Fruit fly (Drosophila melanogaster) whole organism, embryonic: Measurements from ENCODE around the gene dtn.

Source experiments
- CG10267 ChIP-seq: fragments of 200-800 bp; sonication (Bioruptor generic); optimal IDR thresholded peaks from 2 replicates; lab custom pipeline; 2018; ENCODE audit warnings: missing biosample characterization, mild to moderate bottlenecking, missing genetic modification characterization, moderate library complexity
- CG11723 ChIP-seq: fragments of 200-800 bp; sonication (Bioruptor generic); optimal IDR thresholded peaks from 2 replicates; lab custom pipeline; 2017; ENCODE audit warnings: missing biosample characterization, mild to moderate bottlenecking, missing genetic modification characterization
- CG12299 ChIP-seq: fragments of 200-800 bp; sonication (Bioruptor generic); optimal IDR thresholded peaks from 2 replicates; lab custom pipeline; 2018; ENCODE audit warnings: missing biosample characterization, mild to moderate bottlenecking, missing genetic modification characterization
- CG14667 ChIP-seq: fragments of 200-800 bp; sonication (Bioruptor generic); IDR thresholded peaks from 2 replicates; pipeline ENCODE4 v1.3.6; 2022; ENCODE audit warnings: missing biosample characterization, missing genetic modification characterization
- CG15479 ChIP-seq: fragments of 200-800 bp; sonication (Bioruptor generic); optimal IDR thresholded peaks from 3 replicates; lab custom pipeline; 2019; ENCODE audit warnings: missing biosample characterization, mild to moderate bottlenecking, missing genetic modification characterization, moderate library complexity
- CG17829 ChIP-seq: fragments of 200-800 bp; optimal IDR thresholded peaks from 2 replicates; lab custom pipeline; 2019; ENCODE audit warnings: missing biosample characterization, mild to moderate bottlenecking, missing genetic modification characterization, moderate library complexity
- CG17912 ChIP-seq: fragments of 200-800 bp; sonication (Bioruptor generic); optimal IDR thresholded peaks from 2 replicates; lab custom pipeline; 2018; ENCODE audit warnings: missing biosample characterization, mild to moderate bottlenecking, missing genetic modification characterization
- CG18619 ChIP-seq: fragments of 200-800 bp; sonication (Bioruptor generic); optimal IDR thresholded peaks from 3 replicates; lab custom pipeline; 2017; ENCODE audit warnings: missing biosample characterization, mild to moderate bottlenecking, missing genetic modification characterization
- CG18764 ChIP-seq: fragments of 200-800 bp; sonication (Bioruptor generic); optimal IDR thresholded peaks from 3 replicates; lab custom pipeline; 2016; ENCODE audit warnings: missing biosample characterization, missing genetic modification characterization
- CG30431 ChIP-seq: fragments of 200-800 bp; sonication (Bioruptor generic); optimal IDR thresholded peaks from 2 replicates; lab custom pipeline; 2017; ENCODE audit warnings: missing biosample characterization, missing genetic modification characterization
- CG32767 ChIP-seq: fragments of 200-800 bp; sonication (Bioruptor generic); IDR thresholded peaks from 2 replicates; pipeline ENCODE4 v1.3.6; 2022; ENCODE audit warnings: missing biosample characterization, missing genetic modification characterization
- CG3281 ChIP-seq: fragments of 200-800 bp; sonication (Bioruptor generic); optimal IDR thresholded peaks from 3 replicates; lab custom pipeline; 2017; ENCODE audit warnings: missing biosample characterization, mild to moderate bottlenecking, missing genetic modification characterization
- CG3847 ChIP-seq: fragments of 200-800 bp; sonication (Bioruptor generic); IDR thresholded peaks from 2 replicates; pipeline ENCODE4 v1.3.6; 2022; ENCODE audit warnings: missing biosample characterization, missing genetic modification characterization
- CG43689 ChIP-seq: fragments of 200-800 bp; sonication (Bioruptor generic); IDR thresholded peaks from 2 replicates; pipeline ENCODE4 v1.3.6; 2022; ENCODE audit warnings: missing biosample characterization, missing genetic modification characterization
- CG4424 ChIP-seq: fragments of 200-800 bp; sonication (Bioruptor generic); optimal IDR thresholded peaks from 3 replicates; lab custom pipeline; 2016; ENCODE audit warnings: missing biosample characterization, missing genetic modification characterization
- CG4730 ChIP-seq: fragments of 200-800 bp; sonication (Bioruptor generic); IDR thresholded peaks from 2 replicates; pipeline ENCODE4 v1.3.6; 2022; ENCODE audit warnings: missing biosample characterization, missing genetic modification characterization
- CG5953 ChIP-seq: fragments of 200-800 bp; sonication (Bioruptor generic); IDR thresholded peaks from 2 replicates; pipeline ENCODE4 v1.3.6; 2022; ENCODE audit warnings: missing biosample characterization, missing genetic modification characterization
- CG6654 ChIP-seq: fragments of 200-800 bp; sonication (Bioruptor generic); optimal IDR thresholded peaks from 2 replicates; lab custom pipeline; 2017; ENCODE audit warnings: missing biosample characterization, mild to moderate bottlenecking, missing genetic modification characterization
- CG8944 ChIP-seq: fragments of 200-800 bp; sonication (Bioruptor generic); optimal IDR thresholded peaks from 3 replicates; lab custom pipeline; 2016; ENCODE audit warnings: missing biosample characterization, missing genetic modification characterization
- D ChIP-seq, 2 experiments: fragments of 200-800 bp in 1 of 2; fragments of >200 bp in 1 of 2; sonication (Bioruptor generic) in 1 of 2; optimal IDR thresholded peaks; 2 replicates in 1 of 2; 3 replicates in 1 of 2; lab custom pipeline; 2017; ENCODE audit warnings: mild to moderate bottlenecking in 1 of 2, missing biosample characterization in 1 of 2, missing genetic modification characterization in 1 of 2, missing genetic modification reagents in 1 of 2
- Dfd ChIP-seq, 2 experiments: fragments of >200 bp; optimal IDR thresholded peaks; 2 replicates each; lab custom pipeline; 2017; ENCODE audit warnings: missing biosample characterization in 2 of 2, missing genetic modification characterization in 2 of 2
- Hand ChIP-seq: fragments of 200-800 bp; sonication (Bioruptor generic); optimal IDR thresholded peaks from 2 replicates; lab custom pipeline; 2017; ENCODE audit warnings: mild to moderate bottlenecking, missing biosample characterization, missing genetic modification reagents, missing genetic modification characterization
- Hmx ChIP-seq: fragments of 200-800 bp; sonication (Bioruptor generic); optimal IDR thresholded peaks from 2 replicates; lab custom pipeline; 2016; ENCODE audit warnings: missing biosample characterization, missing genetic modification characterization
- Nf-YB ChIP-seq: fragments of 200-800 bp; sonication (Bioruptor generic); optimal IDR thresholded peaks from 3 replicates; lab custom pipeline; 2019; ENCODE audit warnings: missing biosample characterization, mild to moderate bottlenecking, missing genetic modification characterization, moderate library complexity
- Ptx1 ChIP-seq: fragments of 200-800 bp; sonication (Bioruptor generic); IDR thresholded peaks from 2 replicates; pipeline ENCODE4 v1.3.6; 2022; ENCODE audit warnings: missing biosample characterization, missing genetic modification characterization
- Sox100B ChIP-seq: fragments of 200-800 bp; sonication (Bioruptor generic); optimal IDR thresholded peaks from 3 replicates; lab custom pipeline; 2018; ENCODE audit warnings: missing biosample characterization, mild to moderate bottlenecking, missing genetic modification characterization
- Stat92E ChIP-seq, 3 experiments: fragments of >200 bp in 2 of 3; fragments of 200-800 bp in 1 of 3; sonication (Bioruptor generic) in 1 of 3; optimal IDR thresholded peaks; 2 replicates each; lab custom pipeline; 2017 to 2019; ENCODE audit warnings: missing biosample characterization in 3 of 3, missing genetic modification characterization in 3 of 3, mild to moderate bottlenecking in 1 of 3, moderate library complexity in 1 of 3
- Tbp ChIP-seq: fragments of >200 bp; optimal IDR thresholded peaks from 2 replicates; lab custom pipeline; 2018; ENCODE audit warnings: missing biosample characterization, missing genetic modification characterization
- Vsx1 ChIP-seq: fragments of 200-800 bp; sonication (Bioruptor generic); optimal IDR thresholded peaks from 2 replicates; lab custom pipeline; 2017; ENCODE audit warnings: missing biosample characterization, mild to moderate bottlenecking, missing genetic modification characterization, missing genetic modification reagents
- abd-A ChIP-seq: fragments of 200-800 bp; sonication (Bioruptor generic); optimal IDR thresholded peaks from 3 replicates; lab custom pipeline; 2019; ENCODE audit warnings: missing biosample characterization, mild to moderate bottlenecking, missing genetic modification characterization, moderate library complexity
- bab2 ChIP-seq: fragments of 200-800 bp; sonication (Bioruptor generic); optimal IDR thresholded peaks from 2 replicates; lab custom pipeline; 2016; ENCODE audit warnings: missing biosample characterization, missing genetic modification characterization
- bcd ChIP-seq: fragments of 200-800 bp; sonication (Bioruptor generic); optimal IDR thresholded peaks from 2 replicates; lab custom pipeline; 2017; ENCODE audit warnings: missing biosample characterization, mild to moderate bottlenecking, missing genetic modification characterization
- bowl ChIP-seq: fragments of 200-800 bp; sonication (Bioruptor generic); IDR thresholded peaks from 2 replicates; pipeline ENCODE4 v1.3.6; 2022; ENCODE audit warnings: missing biosample characterization, missing genetic modification characterization
- corto ChIP-seq: fragments of 200-800 bp; sonication (Bioruptor generic); optimal IDR thresholded peaks from 2 replicates; lab custom pipeline; 2016; ENCODE audit warnings: missing biosample characterization, mild to moderate bottlenecking, missing genetic modification characterization, moderate library complexity
- crol ChIP-seq: fragments of 200-800 bp; sonication (Bioruptor generic); IDR thresholded peaks from 2 replicates; pipeline ENCODE4 v1.3.6; 2022; ENCODE audit warnings: missing biosample characterization, missing genetic modification characterization
- dimm ChIP-seq: fragments of 200-800 bp; sonication (Bioruptor generic); IDR thresholded peaks from 2 replicates; pipeline ENCODE4 v1.3.6; 2022; ENCODE audit warnings: missing biosample characterization, missing genetic modification characterization
- exex ChIP-seq: fragments of 200-800 bp; sonication (Bioruptor generic); optimal IDR thresholded peaks from 4 replicates; lab custom pipeline; 2018; ENCODE audit warnings: missing biosample characterization, mild to moderate bottlenecking, missing genetic modification characterization, moderate library complexity
- fd3F ChIP-seq: fragments of 200-800 bp; sonication (Bioruptor generic); optimal IDR thresholded peaks from 2 replicates; lab custom pipeline; 2018; ENCODE audit warnings: missing biosample characterization, mild to moderate bottlenecking, missing genetic modification characterization, moderate library complexity
- fd96Cb ChIP-seq: fragments of 200-800 bp; sonication (Bioruptor generic); optimal IDR thresholded peaks from 2 replicates; lab custom pipeline; 2018; ENCODE audit warnings: missing biosample characterization, mild to moderate bottlenecking, missing genetic modification characterization, moderate library complexity
- gcm2 ChIP-seq: fragments of 200-800 bp; sonication (Bioruptor generic); optimal IDR thresholded peaks from 2 replicates; lab custom pipeline; 2016; ENCODE audit warnings: missing biosample characterization, missing genetic modification characterization
- grau ChIP-seq: fragments of 200-800 bp; optimal IDR thresholded peaks from 3 replicates; lab custom pipeline; 2019; ENCODE audit warnings: missing biosample characterization, mild to moderate bottlenecking, missing genetic modification characterization, moderate library complexity
- inv ChIP-seq: fragments of 200-800 bp; sonication (Bioruptor generic); IDR thresholded peaks from 2 replicates; pipeline ENCODE4 v1.3.6; 2022; ENCODE audit warnings: missing biosample characterization, missing genetic modification characterization; ENCODE audit not compliant: partially characterized antibody
- lab ChIP-seq: fragments of 200-800 bp; sonication (Bioruptor generic); optimal IDR thresholded peaks from 3 replicates; lab custom pipeline; 2017; ENCODE audit warnings: missing biosample characterization, missing genetic modification characterization, mild to moderate bottlenecking, moderate library complexity, missing genetic modification reagents
- pho ChIP-seq: fragments of 200-800 bp; sonication (Bioruptor generic); optimal IDR thresholded peaks from 2 replicates; lab custom pipeline; 2016; ENCODE audit warnings: missing biosample characterization, missing genetic modification characterization
- repo ChIP-seq: fragments of 200-800 bp; sonication (Bioruptor generic); optimal IDR thresholded peaks from 2 replicates; lab custom pipeline; 2016; ENCODE audit warnings: missing biosample characterization, missing genetic modification characterization
- sisA ChIP-seq: fragments of 200-800 bp; sonication (Bioruptor generic); IDR thresholded peaks from 2 replicates; pipeline ENCODE4 v1.3.6; 2022; ENCODE audit warnings: missing biosample characterization, missing genetic modification characterization
- sna ChIP-seq: fragments of 200-800 bp; sonication (Bioruptor generic); IDR thresholded peaks from 2 replicates; pipeline ENCODE4 v1.3.6; 2022; ENCODE audit warnings: missing biosample characterization, missing genetic modification characterization; ENCODE audit not compliant: partially characterized antibody
- sqz ChIP-seq: fragments of 200-800 bp; sonication (Bioruptor generic); optimal IDR thresholded peaks from 3 replicates; lab custom pipeline; 2018; ENCODE audit warnings: missing biosample characterization, mild to moderate bottlenecking, missing genetic modification characterization
- sr ChIP-seq: fragments of 200-800 bp; sonication (Bioruptor generic); IDR thresholded peaks from 3 replicates; pipeline ENCODE4 v1.3.6; 2022; ENCODE audit warnings: missing biosample characterization, missing genetic modification characterization

The dtn gene

dm6 chrX:6265456-6265877, 40.0 kb downstream of the dtn start (continued):
- peak; percentile 78 for TF ChIP-seq Hand (GFP tag; lab: Kevin White, UChicago)
- peak; percentile 95 for TF ChIP-seq CG18619
- TF ChIP-seq crol (GFP tag; lab: Robert Waterston, UW) = peak; percentile 45; the same call in 1 of the 2 replicates
- TF ChIP-seq grau (tag; lab: Kevin White, UChicago) = peak; percentile 95
- peak; percentile 96 for TF ChIP-seq Ptx1
- peak; percentile 31 for TF ChIP-seq abd-A
- peak; percentile 91 for TF ChIP-seq CG18764 (GFP tag; lab: Kevin White, UChicago)
- TF ChIP-seq bcd = peak; percentile 96
- TF ChIP-seq fd96Cb = peak; percentile 97
- TF ChIP-seq CG4424 (GFP tag; lab: Kevin White, UChicago) = peak; percentile 96
- TF ChIP-seq CG30431 (GFP tag; lab: Kevin White, UChicago) = peak; percentile 94
- peak; percentile 91 for TF ChIP-seq gcm2 (GFP tag; lab: Kevin White, UChicago)
- peak; percentile 88 for TF ChIP-seq CG12299 (tag; lab: Kevin White, UChicago)
- TF ChIP-seq CG4730 (GFP tag; lab: Robert Waterston, UW) = peak; percentile 92
- TF ChIP-seq CG8944 (GFP tag; lab: Kevin White, UChicago) = peak; percentile 95
- peak; percentile 81 for TF ChIP-seq sr (GFP tag; lab: Robert Waterston, UW)
- TF ChIP-seq bab2 = peak; percentile 95
- peak; percentile 90 for TF ChIP-seq CG10267
- TF ChIP-seq inv (GFP tag; lab: Robert Waterston, UW) = 0 out of 2 replicates have a peak, but pooled peaks have one; percentile 34
- TF ChIP-seq Tbp (GFP tag; lab: Kevin White, UChicago) = no peak
- peak; percentile 95 for TF ChIP-seq lab (GFP tag; lab: Kevin White, UChicago)
- TF ChIP-seq CG5953 (GFP tag; lab: Robert Waterston, UW) = peak; percentile 89
- TF ChIP-seq corto (GFP tag; lab: Kevin White, UChicago) = peak; percentile 33
- TF ChIP-seq repo = peak; percentile 94
- 0 out of 2 replicates have a peak, but pooled peaks have one; percentile 33 for TF ChIP-seq sna (GFP tag; lab: Robert Waterston, UW)
- no peak for TF ChIP-seq Dfd (GFP tag; optimal IDR thresholded peaks at IDR 0.05; lab: Kevin White, UChicago)
- TF ChIP-seq Hmx (GFP tag; lab: Kevin White, UChicago) = peak; percentile 69
- peak; percentile 91 for TF ChIP-seq CG3847 (GFP tag; lab: Robert Waterston, UW)
- TF ChIP-seq CG14667 (GFP tag; lab: Robert Waterston, UW) = peak; percentile 87
- peak in 1 of 3 experiments; percentile 83 for TF ChIP-seq Stat92E (GFP tag; optimal IDR thresholded peaks at IDR 0.05; lab: Kevin White, UChicago)
- TF ChIP-seq Vsx1 (GFP tag; lab: Kevin White, UChicago) = peak; percentile 97
- TF ChIP-seq exex (tag; lab: Kevin White, UChicago) = peak; percentile 67
- TF ChIP-seq sqz (GFP tag; lab: Kevin White, UChicago) = peak; percentile 94
- TF ChIP-seq CG15479 (GFP tag; lab: Kevin White, UChicago) = no peak
- peak; percentile 91 for TF ChIP-seq dimm (GFP tag; lab: Robert Waterston, UW)
- TF ChIP-seq CG32767 = peak; percentile 96
- peak; percentile 89 for TF ChIP-seq bowl (GFP tag; lab: Robert Waterston, UW)
- TF ChIP-seq CG6654 (GFP tag; lab: Kevin White, UChicago) = peak; percentile 86
- peak; percentile 99 for TF ChIP-seq Sox100B (GFP tag; lab: Kevin White, UChicago)
- peak; percentile 84 for TF ChIP-seq CG43689
- TF ChIP-seq CG17912 = peak; percentile 82
- TF ChIP-seq D (optimal IDR thresholded peaks at IDR 0.05; lab: Kevin White, UChicago) = no peak
- peak; percentile 96 for TF ChIP-seq D (GFP tag; optimal IDR thresholded peaks at IDR 0.05; lab: Kevin White, UChicago)
- TF ChIP-seq CG17829 (tag; lab: Kevin White, UChicago) = peak; percentile 96
- TF ChIP-seq CG11723 (GFP tag; lab: Kevin White, UChicago) = peak; percentile 94
- TF ChIP-seq Nf-YB = peak; percentile 85
- peak; percentile 91 for TF ChIP-seq pho (GFP tag; lab: Kevin White, UChicago)
- TF ChIP-seq CG3281 = peak; percentile 95
- TF ChIP-seq fd3F = peak; percentile 93
- TF ChIP-seq sisA (GFP tag; lab: Robert Waterston, UW) = peak; percentile 95
